Comparison of ENCODE assay signal across 6 fruit fly cellular contexts in genomic region chr3L:9468261-9468890, dm6.
TF ChIP-seq lines count a peak whose summit lies in the region.

No protein-coding gene starts in this region.

- TF ChIP-seq CTCF in whole organism, embryonic (GFP tag; optimal IDR thresholded peaks at IDR 0.05; lab: Kevin White, UChicago), result no peak

TF ChIP-seq in whole organism, 6 proteins besides CTCF, POLR2A, EP300 and RAD21:
- peak; percentile 68 for TF ChIP-seq pan (optimal IDR thresholded peaks at IDR 0.05; lab: Kevin White, UChicago)
- TF ChIP-seq CG8478 (optimal IDR thresholded peaks at IDR 0.05; lab: Kevin White, UChicago), result no peak
TF ChIP-seq in whole organism: peak in this region for 1.

TF ChIP-seq in whole organism, adult, 20 proteins besides CTCF, POLR2A, EP300 and RAD21:
- no peak for TF ChIP-seq CG14711 (tag; optimal IDR thresholded peaks at IDR 0.05; lab: Kevin White, UChicago)
- peak; percentile 3 for TF ChIP-seq bab1 (GFP tag; optimal IDR thresholded peaks at IDR 0.05; lab: Kevin White, UChicago)
- TF ChIP-seq Clk (GFP tag; optimal IDR thresholded peaks at IDR 0.05; lab: Kevin White, UChicago), result no peak
- TF ChIP-seq toe (GFP tag; optimal IDR thresholded peaks at IDR 0.05; lab: Kevin White, UChicago), result no peak
- peak; percentile 36 for TF ChIP-seq CG7045 (GFP tag; optimal IDR thresholded peaks at IDR 0.05; lab: Kevin White, UChicago)
TF ChIP-seq in whole organism, adult: peak in this region for 2.

TF ChIP-seq in whole organism, embryonic, 481 proteins besides CTCF, POLR2A, EP300 and RAD21 (continues in another document):
- peak; percentile 16 to 33 for TF ChIP-seq dpn (GFP tag; optimal IDR thresholded peaks at IDR 0.05; lab: Kevin White, UChicago)
- TF ChIP-seq Meics (GFP tag; optimal IDR thresholded peaks at IDR 0.05; lab: Kevin White, UChicago), result peak; percentile 62
- TF ChIP-seq HLH54F (GFP tag; optimal IDR thresholded peaks at IDR 0.05; lab: Kevin White, UChicago), result no peak
- peak in 1 of 2 experiments; percentile 24 for TF ChIP-seq Hr51 (GFP tag; optimal IDR thresholded peaks at IDR 0.05; lab: Kevin White, UChicago)
- 0 out of 3 replicates have a peak, but pooled peaks have one; percentile 33 for TF ChIP-seq hb (GFP tag; IDR thresholded peaks at IDR 0.05; lab: Robert Waterston, UW; ENCODE audit: partially characterized antibody)
- peak; percentile 11 for TF ChIP-seq CG9609 (GFP tag; optimal IDR thresholded peaks at IDR 0.05; lab: Kevin White, UChicago)
- peak; percentile 27 for TF ChIP-seq lilli (GFP tag; optimal IDR thresholded peaks at IDR 0.05; lab: Kevin White, UChicago)
- TF ChIP-seq CG10321 (GFP tag; IDR thresholded peaks at IDR 0.05; lab: Robert Waterston, UW), result no peak
- TF ChIP-seq CG11504 (tag; optimal IDR thresholded peaks at IDR 0.05; lab: Kevin White, UChicago), result peak; percentile 66
- TF ChIP-seq Bgb (GFP tag; IDR thresholded peaks at IDR 0.05; lab: Robert Waterston, UW; ENCODE audit: partially characterized antibody), result no peak
- peak in 1 of 2 experiments; percentile 17 for TF ChIP-seq Eip74EF (GFP tag; optimal IDR thresholded peaks at IDR 0.05; lab: Kevin White, UChicago)
- TF ChIP-seq dmrt11E (tag; optimal IDR thresholded peaks at IDR 0.05; lab: Kevin White, UChicago), result no peak
- TF ChIP-seq bsh (GFP tag; optimal IDR thresholded peaks at IDR 0.05; lab: Kevin White, UChicago), result peak in 1 of 2 experiments; percentile 32
- peak; percentile 38 for TF ChIP-seq nmo (GFP tag; optimal IDR thresholded peaks at IDR 0.05; lab: Kevin White, UChicago)
- peak; percentile 23 for TF ChIP-seq CG10267 (tag; optimal IDR thresholded peaks at IDR 0.05; lab: Kevin White, UChicago)
- peak; percentile 44 for TF ChIP-seq Fer1 (GFP tag; optimal IDR thresholded peaks at IDR 0.05; lab: Kevin White, UChicago)
- no peak for TF ChIP-seq fd64A (GFP tag; optimal IDR thresholded peaks at IDR 0.05; lab: Kevin White, UChicago)
- peak; percentile 26 for TF ChIP-seq CG13775 (GFP tag; optimal IDR thresholded peaks at IDR 0.05; lab: Kevin White, UChicago)
- TF ChIP-seq CoRest (tag; optimal IDR thresholded peaks at IDR 0.05; lab: Kevin White, UChicago), result peak; percentile 61

TF ChIP-seq in whole organism, prepupa, 60 proteins besides CTCF, POLR2A, EP300 and RAD21 (continues in another document):
- TF ChIP-seq cyc (GFP tag; optimal IDR thresholded peaks at IDR 0.05; lab: Kevin White, UChicago), result peak; percentile 3
- TF ChIP-seq CG31627 (GFP tag; optimal IDR thresholded peaks at IDR 0.05; lab: Kevin White, UChicago), result peak; percentile 29
- TF ChIP-seq CG6854 (GFP tag; optimal IDR thresholded peaks at IDR 0.05; lab: Kevin White, UChicago), result no peak
- TF ChIP-seq Sox14 (GFP tag; optimal IDR thresholded peaks at IDR 0.05; lab: Kevin White, UChicago), result peak; percentile 20
- peak; percentile 19 for TF ChIP-seq Hr39 (GFP tag; optimal IDR thresholded peaks at IDR 0.05; lab: Kevin White, UChicago)
- TF ChIP-seq CG10631 (GFP tag; optimal IDR thresholded peaks at IDR 0.05; lab: Kevin White, UChicago), result no peak
- peak; percentile 17 for TF ChIP-seq Met (GFP tag; optimal IDR thresholded peaks at IDR 0.05; lab: Kevin White, UChicago)
- TF ChIP-seq Sox102F (GFP tag; optimal IDR thresholded peaks at IDR 0.05; lab: Kevin White, UChicago), result no peak
- TF ChIP-seq Smox (GFP tag; optimal IDR thresholded peaks at IDR 0.05; lab: Kevin White, UChicago), result peak; percentile 32
- peak; percentile 67 for TF ChIP-seq svp (GFP tag; lab: Kevin White, UChicago)
- peak; percentile 59 for TF ChIP-seq Hr4 (GFP tag; optimal IDR thresholded peaks at IDR 0.05; lab: Kevin White, UChicago)
- TF ChIP-seq pdm3 (GFP tag; optimal IDR thresholded peaks at IDR 0.05; lab: Kevin White, UChicago), result peak; percentile 28
- peak; percentile 23 for TF ChIP-seq topi (GFP tag; optimal IDR thresholded peaks at IDR 0.05; lab: Kevin White, UChicago)
- no peak for TF ChIP-seq CG15336 (GFP tag; IDR thresholded peaks at IDR 0.05; lab: Robert Waterston, UW)
- TF ChIP-seq CG4318 (GFP tag; optimal IDR thresholded peaks at IDR 0.05; lab: Kevin White, UChicago), result peak; percentile 9
- TF ChIP-seq CG32006 (GFP tag; optimal IDR thresholded peaks at IDR 0.05; lab: Kevin White, UChicago), result peak; percentile 62
- no peak for TF ChIP-seq CG3919 (GFP tag; optimal IDR thresholded peaks at IDR 0.05; lab: Kevin White, UChicago)
- TF ChIP-seq Lpt (GFP tag; optimal IDR thresholded peaks at IDR 0.05; lab: Kevin White, UChicago), result no peak
- TF ChIP-seq OdsH (GFP tag; optimal IDR thresholded peaks at IDR 0.05; lab: Kevin White, UChicago), result peak; percentile 46
- TF ChIP-seq net (GFP tag; optimal IDR thresholded peaks at IDR 0.05; lab: Kevin White, UChicago), result peak; percentile 8
- no peak for TF ChIP-seq dac (GFP tag; optimal IDR thresholded peaks at IDR 0.05; lab: Kevin White, UChicago)
- TF ChIP-seq salr (GFP tag; optimal IDR thresholded peaks at IDR 0.05; lab: Kevin White, UChicago), result peak in 1 of 2 experiments; percentile 45

TF ChIP-seq in whole organism, pupa, 21 proteins besides CTCF, POLR2A, EP300 and RAD21:
- TF ChIP-seq CG9948 (tag; optimal IDR thresholded peaks at IDR 0.05; lab: Kevin White, UChicago) (peak; percentile 10), CG17806 (tag; optimal IDR thresholded peaks at IDR 0.05; lab: Kevin White, UChicago) (no peak), CG8159 (tag; optimal IDR thresholded peaks at IDR 0.05; lab: Kevin White, UChicago) (peak; percentile 18), Pif1A (GFP tag; optimal IDR thresholded peaks at IDR 0.05; lab: Kevin White, UChicago) (peak; percentile 27), CG32121 (GFP tag; IDR thresholded peaks at IDR 0.05; lab: Robert Waterston, UW) (no peak), EcR (GFP tag; optimal IDR thresholded peaks at IDR 0.05; lab: Kevin White, UChicago) (no peak)

TF ChIP-seq in whole organism, wandering third instar larva, 38 proteins besides CTCF, POLR2A, EP300 and RAD21:
- TF ChIP-seq OdsH (GFP tag; optimal IDR thresholded peaks at IDR 0.05; lab: Kevin White, UChicago), result peak; percentile 18
- TF ChIP-seq sv (GFP tag; optimal IDR thresholded peaks at IDR 0.05; lab: Kevin White, UChicago), result no peak
- TF ChIP-seq CG9705 (GFP tag; optimal IDR thresholded peaks at IDR 0.05; lab: Kevin White, UChicago), result no peak
- TF ChIP-seq fru (GFP tag; optimal IDR thresholded peaks at IDR 0.05; lab: Kevin White, UChicago), result no peak
- TF ChIP-seq CrebA (GFP tag; optimal IDR thresholded peaks at IDR 0.05; lab: Kevin White, UChicago; ENCODE audit: borderline replicate concordance), result no peak
- TF ChIP-seq brk (GFP tag; optimal IDR thresholded peaks at IDR 0.05; lab: Kevin White, UChicago), result no peak
- TF ChIP-seq jim (GFP tag; optimal IDR thresholded peaks at IDR 0.05; lab: Kevin White, UChicago), result no peak
- no peak for TF ChIP-seq Mio (GFP tag; optimal IDR thresholded peaks at IDR 0.05; lab: Kevin White, UChicago)
- no peak for TF ChIP-seq woc (GFP tag; optimal IDR thresholded peaks at IDR 0.05; lab: Kevin White, UChicago)
- no peak for TF ChIP-seq br (GFP tag; optimal IDR thresholded peaks at IDR 0.05; lab: Kevin White, UChicago)
- peak; percentile 30 for TF ChIP-seq ey (GFP tag; optimal IDR thresholded peaks at IDR 0.05; lab: Kevin White, UChicago)
- no peak for TF ChIP-seq dsf (GFP tag; optimal IDR thresholded peaks at IDR 0.05; lab: Kevin White, UChicago; ENCODE audit: borderline replicate concordance)
- TF ChIP-seq pan (optimal IDR thresholded peaks at IDR 0.05; lab: Kevin White, UChicago), result no peak
- TF ChIP-seq psq (GFP tag; optimal IDR thresholded peaks at IDR 0.05; lab: Kevin White, UChicago), result peak; percentile 27
- TF ChIP-seq Sp1 (GFP tag; optimal IDR thresholded peaks at IDR 0.05; lab: Kevin White, UChicago), result no peak
- peak in 1 of 2 experiments; percentile 6 for TF ChIP-seq foxo (GFP tag; optimal IDR thresholded peaks at IDR 0.05; lab: Kevin White, UChicago)
